Worm (Caenorhabditis elegans): Measurements from ENCODE around the gene C55A6.4.

The C55A6.4 gene

DNA sequence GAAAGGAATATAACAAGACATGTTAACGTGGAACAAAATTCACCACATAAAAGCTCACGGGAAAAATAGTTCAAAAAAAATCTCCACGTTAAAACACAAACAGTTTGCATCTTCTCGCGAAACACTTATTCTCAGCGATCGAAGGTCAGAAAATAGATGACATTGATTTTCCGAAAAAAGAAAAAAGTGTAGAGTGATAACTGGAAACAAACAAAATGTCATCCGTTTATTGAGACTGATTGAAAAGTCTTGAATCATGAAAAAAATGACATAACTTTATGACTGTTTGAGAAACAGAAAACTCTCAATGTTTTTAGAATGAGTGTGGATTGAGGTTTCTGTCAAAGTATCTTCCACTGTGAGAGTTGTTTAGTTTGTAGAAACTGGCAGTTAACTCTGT lies at the start of gene C55A6.4:
C55A6.4 (minus strand) TSS at position 101 of the 400 bp plus-strand sequence.
- no peak for TF ChIP-seq B0336.3 (GFP tag; IDR thresholded peaks at IDR 0.05)
- no peak for TF ChIP-seq repo-1 (tag; optimal IDR thresholded peaks at IDR 0.05)
- no peak for TF ChIP-seq let-607 (tag; optimal IDR thresholded peaks at IDR 0.05)
- no peak for TF ChIP-seq C06A6.2 (GFP tag; conservative IDR thresholded peaks at IDR 0.05)
- no peak for TF ChIP-seq efl-1 (GFP tag; optimal IDR thresholded peaks at IDR 0.05)
- TF ChIP-seq Y56A3A.18 (GFP tag; IDR thresholded peaks at IDR 0.05), result no peak
- no peak for TF ChIP-seq F33H1.4 (GFP tag; IDR thresholded peaks at IDR 0.05)
- no peak for TF ChIP-seq hsf-1 (GFP tag; IDR thresholded peaks at IDR 0.05)
- no peak for TF ChIP-seq bed-1 (GFP tag; IDR thresholded peaks at IDR 0.05)
- TF ChIP-seq F23B12.7 (tag; optimal IDR thresholded peaks at IDR 0.05; ENCODE audit: insufficient read depth), result no peak
- no peak for TF ChIP-seq unc-130 (GFP tag; optimal IDR thresholded peaks at IDR 0.05)
- TF ChIP-seq ama-1 (optimal IDR thresholded peaks at IDR 0.05), result no peak
- TF ChIP-seq ama-1 (GFP tag; optimal IDR thresholded peaks at IDR 0.05), result no peak
- no peak for TF ChIP-seq egrh-3 (GFP tag; IDR thresholded peaks at IDR 0.05)
- TF ChIP-seq ztf-22 (GFP tag; optimal IDR thresholded peaks at IDR 0.05), result no peak
- no peak for TF ChIP-seq F39B2.1 (GFP tag; IDR thresholded peaks at IDR 0.05)
- no peak for TF ChIP-seq Y53F4B.3 (GFP tag; IDR thresholded peaks at IDR 0.05)
- no peak for TF ChIP-seq ceh-91 (GFP tag; IDR thresholded peaks at IDR 0.05)
- no peak for TF ChIP-seq mel-28 (tag; optimal IDR thresholded peaks at IDR 0.05; ENCODE audit: borderline replicate concordance)
- no peak for TF ChIP-seq nhr-90 (tag; optimal IDR thresholded peaks at IDR 0.05)

DNA sequence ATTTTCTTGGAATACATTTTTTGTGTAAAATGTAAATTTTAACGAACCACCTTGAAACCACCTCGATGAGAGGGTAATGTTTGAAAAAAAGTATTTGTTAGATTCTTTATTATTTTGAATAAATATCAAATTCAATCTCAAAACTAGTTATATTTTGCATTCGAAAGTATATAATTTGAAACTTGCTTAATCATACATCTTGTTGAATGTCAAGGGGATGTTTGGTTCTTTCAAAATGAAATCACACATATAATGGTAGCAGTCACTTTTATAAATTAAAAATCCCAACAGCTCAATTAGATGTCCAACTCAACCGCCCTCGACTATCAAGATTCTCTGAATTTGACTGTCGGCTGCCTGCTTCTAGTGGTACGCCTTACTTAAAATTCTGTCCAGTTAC lies 46.9 kb upstream of the C55A6.4 start, which contains the start of gene srx-87:
srx-87 (plus strand) TSS at position 301 of the 400 bp plus-strand sequence.
- TF ChIP-seq F57A8.1 (GFP tag; optimal IDR thresholded peaks at IDR 0.05) (no peak), nhr-179 (tag; optimal IDR thresholded peaks at IDR 0.05) (no peak)

DNA sequence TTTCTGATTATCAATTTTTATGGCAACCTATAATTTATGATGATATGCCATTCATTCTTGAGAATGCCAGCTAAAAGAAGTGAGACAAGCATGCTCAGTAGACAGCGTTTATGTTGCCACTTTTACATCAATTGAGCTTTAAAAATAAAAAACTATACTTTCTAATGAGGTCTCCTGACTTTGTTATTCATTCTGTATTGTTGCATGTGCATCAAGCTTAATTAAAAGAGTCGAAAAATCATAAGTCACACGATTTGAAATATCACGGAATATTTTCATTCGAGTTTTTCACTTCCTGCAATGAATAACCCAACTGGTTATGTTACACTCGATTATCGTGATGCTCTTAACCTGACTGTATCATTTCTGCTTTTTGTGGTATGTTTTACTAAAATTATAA lies 45.0 kb upstream of the C55A6.4 start, which contains the start of gene srx-86:
srx-86 (plus strand) TSS at position 301 of the 400 bp plus-strand sequence.
- TF ChIP-seq zim-3 (tag; optimal IDR thresholded peaks at IDR 0.05) (no peak), snpc-3.4 (tag; optimal IDR thresholded peaks at IDR 0.05) (no peak)

DNA sequence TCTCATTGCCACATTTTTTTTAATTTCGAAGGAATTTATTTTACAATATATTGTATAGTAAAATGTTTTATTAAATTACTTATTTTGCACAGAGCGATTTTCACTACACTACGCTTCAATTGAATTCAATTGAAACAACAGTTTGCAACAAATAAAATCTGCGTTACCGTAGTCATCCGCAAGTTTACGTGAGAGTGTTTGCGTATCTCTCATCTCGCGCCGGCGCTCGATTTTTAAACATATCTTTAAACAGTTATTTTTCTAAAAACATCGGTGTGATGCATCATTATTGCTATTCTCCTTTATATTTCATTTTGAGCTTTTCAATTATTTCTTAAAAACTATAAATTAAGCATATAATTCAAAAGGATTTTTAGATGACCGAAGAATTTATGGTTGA lies 36.6 kb upstream of the C55A6.4 start, which contains the start of gene duo-1:
duo-1 (plus strand) TSS at position 371 of the 400 bp plus-strand sequence.
- TF ChIP-seq unc-130 (GFP tag; optimal IDR thresholded peaks at IDR 0.05) (peak; percentile 60), ceh-91 (GFP tag; IDR thresholded peaks at IDR 0.05) (peak; percentile 79), dpl-1 (GFP tag; optimal IDR thresholded peaks at IDR 0.05) (peak; percentile 82), D2030.7 (GFP tag; IDR thresholded peaks at IDR 0.05) (peak; percentile 64), lin-54 (GFP tag; optimal IDR thresholded peaks at IDR 0.05) (peak; percentile 57), xnd-1 (tag; optimal IDR thresholded peaks at IDR 0.05) (peak; percentile 86), snpc-4 (GFP tag; optimal IDR thresholded peaks at IDR 0.05) (no peak), snpc-4 (tag; optimal IDR thresholded peaks at IDR 0.05) (peak in 1 of 4 experiments; percentile 49), tbx-9 (tag; optimal IDR thresholded peaks at IDR 0.05; ENCODE audit: borderline replicate concordance) (no peak), lin-35 (GFP tag; optimal IDR thresholded peaks at IDR 0.05) (peak in 1 of 3 experiments; percentile 41), lsl-1 (GFP tag; optimal IDR thresholded peaks at IDR 0.05) (peak; percentile 80), rcor-1 (GFP tag; IDR thresholded peaks at IDR 0.05) (peak; percentile 72), madf-6 (GFP tag; IDR thresholded peaks at IDR 0.05) (peak; percentile 95), aptf-3 (GFP tag; IDR thresholded peaks at IDR 0.05) (no peak), ekl-4 (GFP tag; IDR thresholded peaks at IDR 0.05) (0 out of 2 replicates have a peak, but pooled peaks have one; percentile 51), akir-1 (GFP tag; optimal IDR thresholded peaks at IDR 0.05) (no peak), ztf-25 (GFP tag; IDR thresholded peaks at IDR 0.05) (no peak), zim-3 (tag; optimal IDR thresholded peaks at IDR 0.05) (no peak), efl-1 (GFP tag; optimal IDR thresholded peaks at IDR 0.05) (peak; percentile 95), tlf-1 (GFP tag; optimal IDR thresholded peaks at IDR 0.05) (no peak), snpc-3.4 (tag; optimal IDR thresholded peaks at IDR 0.05) (peak; percentile 49), madf-8 (GFP tag; conservative IDR thresholded peaks at IDR 0.05) (peak; percentile 88), hmg-1.2 (GFP tag; IDR thresholded peaks at IDR 0.05) (peak; percentile 28; the same call in 1 of the 2 replicates), him-1 (tag; optimal IDR thresholded peaks at IDR 0.05) (peak; percentile 39), snpc-1.1 (tag; optimal IDR thresholded peaks at IDR 0.05; ENCODE audit: insufficient read depth) (no peak)

Data from whole organism, young adult.